Worm (Caenorhabditis elegans): Measurements from ENCODE around the gene F58H1.6.

DNA sequence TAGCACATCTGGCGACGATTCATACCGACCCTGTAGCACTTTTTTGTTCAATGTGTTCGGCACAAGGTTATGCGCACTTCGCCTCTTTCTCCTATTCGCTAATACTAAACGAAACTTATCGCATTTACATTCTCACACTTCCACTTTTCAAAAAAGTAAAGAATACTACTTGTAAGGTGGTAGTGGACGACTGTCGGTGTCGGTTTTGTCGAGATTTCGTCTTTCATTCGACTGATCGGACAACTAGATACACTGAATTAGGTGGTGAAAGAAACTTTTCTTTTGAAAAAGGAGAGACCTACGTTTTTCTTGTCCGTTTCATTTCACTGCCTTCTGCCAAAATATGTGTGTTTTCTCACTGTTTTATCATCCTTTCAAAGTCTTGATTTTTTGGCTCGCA is 44.8 kb upstream of the F58H1.6 start:
- no peak for TF ChIP-seq dao-5 (tag; optimal IDR thresholded peaks at IDR 0.05)
- TF ChIP-seq W03F9.2 (tag; optimal IDR thresholded peaks at IDR 0.05) = no peak
